Fruit fly (Drosophila melanogaster) whole organism, embryonic: ENCODE measurements around the gene CG1628.

Experiments
- Aef1 ChIP-seq: fragments of 200-800 bp; sonication (Bioruptor generic); IDR thresholded peaks from 3 replicates; pipeline ENCODE4 v1.3.6; 2022; ENCODE audit warnings: missing biosample characterization, missing genetic modification characterization
- CG1024 ChIP-seq: fragments of 200-800 bp; sonication (Bioruptor generic); IDR thresholded peaks from 2 replicates; pipeline ENCODE4 v1.3.6; 2022; ENCODE audit warnings: missing biosample characterization, missing genetic modification characterization
- CG10267 ChIP-seq: fragments of 200-800 bp; sonication (Bioruptor generic); optimal IDR thresholded peaks from 2 replicates; lab custom pipeline; 2018; ENCODE audit warnings: missing biosample characterization, mild to moderate bottlenecking, missing genetic modification characterization, moderate library complexity
- CG11456 ChIP-seq: fragments of 200-800 bp; sonication (Bioruptor generic); IDR thresholded peaks from 3 replicates; pipeline ENCODE4 v1.3.6; 2022; ENCODE audit warnings: missing biosample characterization, missing genetic modification characterization
- CG12769 ChIP-seq: fragments of 200-800 bp; sonication (Bioruptor generic); optimal IDR thresholded peaks from 2 replicates; lab custom pipeline; 2019; ENCODE audit warnings: missing biosample characterization, mild to moderate bottlenecking, missing genetic modification characterization, moderate library complexity
- CG13296 ChIP-seq: fragments of 200-800 bp; sonication (Bioruptor generic); optimal IDR thresholded peaks from 3 replicates; lab custom pipeline; 2018; ENCODE audit warnings: missing biosample characterization, mild to moderate bottlenecking, missing genetic modification characterization
- CG1529 ChIP-seq: fragments of 200-800 bp; sonication (Bioruptor generic); optimal IDR thresholded peaks from 3 replicates; lab custom pipeline; 2018; ENCODE audit warnings: missing biosample characterization, missing genetic modification characterization
- CG15696 ChIP-seq: fragments of 200-800 bp; sonication (Bioruptor generic); optimal IDR thresholded peaks from 2 replicates; lab custom pipeline; 2019; ENCODE audit warnings: missing biosample characterization, mild to moderate bottlenecking, missing genetic modification characterization, moderate library complexity
- CG1647 ChIP-seq: fragments of 200-800 bp; sonication (Bioruptor generic); optimal IDR thresholded peaks from 3 replicates; lab custom pipeline; 2016; ENCODE audit warnings: missing biosample characterization, missing genetic modification characterization
- CG1792 ChIP-seq: fragments of 200-800 bp; sonication (Bioruptor generic); optimal IDR thresholded peaks from 2 replicates; lab custom pipeline; 2016; ENCODE audit warnings: missing biosample characterization, missing genetic modification characterization
- CG2712 ChIP-seq: fragments of 200-800 bp; optimal IDR thresholded peaks from 3 replicates; lab custom pipeline; 2019; ENCODE audit warnings: missing biosample characterization, mild to moderate bottlenecking, missing genetic modification characterization, moderate library complexity
- CG31388 ChIP-seq: fragments of 200-800 bp; sonication (Bioruptor generic); optimal IDR thresholded peaks from 2 replicates; lab custom pipeline; 2016; ENCODE audit warnings: missing biosample characterization, missing genetic modification characterization
- CG32772 ChIP-seq: fragments of 200-800 bp; sonication (Bioruptor generic); IDR thresholded peaks from 2 replicates; pipeline ENCODE4 v1.3.6; 2022; ENCODE audit warnings: missing biosample characterization, missing genetic modification characterization
- CG4360 ChIP-seq: fragments of 200-800 bp; sonication (Bioruptor generic); IDR thresholded peaks from 2 replicates; pipeline ENCODE4 v1.3.6; 2022; ENCODE audit warnings: missing biosample characterization, missing genetic modification characterization
- CG43689 ChIP-seq: fragments of 200-800 bp; sonication (Bioruptor generic); IDR thresholded peaks from 2 replicates; pipeline ENCODE4 v1.3.6; 2022; ENCODE audit warnings: missing biosample characterization, missing genetic modification characterization
- CG4404 ChIP-seq: fragments of 200-800 bp; sonication (Bioruptor generic); IDR thresholded peaks from 2 replicates; pipeline ENCODE4 v1.3.6; 2022; ENCODE audit warnings: missing biosample characterization, missing genetic modification characterization
- CG4424 ChIP-seq: fragments of 200-800 bp; sonication (Bioruptor generic); optimal IDR thresholded peaks from 3 replicates; lab custom pipeline; 2016; ENCODE audit warnings: missing biosample characterization, missing genetic modification characterization
- CG7357 ChIP-seq: fragments of 200-800 bp; sonication (Bioruptor generic); IDR thresholded peaks from 3 replicates; pipeline ENCODE4 v1.3.6; 2022; ENCODE audit warnings: missing biosample characterization, missing genetic modification characterization
- CG8359 ChIP-seq: fragments of 200-800 bp; sonication (Bioruptor generic); optimal IDR thresholded peaks from 2 replicates; lab custom pipeline; 2017; ENCODE audit warnings: missing biosample characterization, mild to moderate bottlenecking, missing genetic modification characterization, borderline replicate concordance
- CG9932 ChIP-seq: fragments of 200-800 bp; sonication (Bioruptor generic); IDR thresholded peaks from 2 replicates; pipeline ENCODE4 v1.3.6; 2022; ENCODE audit warnings: missing biosample characterization, missing genetic modification characterization
- Dad ChIP-seq: fragments of 200-800 bp; sonication (Bioruptor generic); optimal IDR thresholded peaks from 3 replicates; lab custom pipeline; 2016; ENCODE audit warnings: missing biosample characterization, missing genetic modification characterization
- Dek ChIP-seq: fragments of 200-800 bp; sonication (Bioruptor generic); optimal IDR thresholded peaks from 3 replicates; lab custom pipeline; 2019; ENCODE audit warnings: missing biosample characterization, mild to moderate bottlenecking, missing genetic modification characterization, moderate library complexity
- Doc2 ChIP-seq: fragments of 200-800 bp; sonication (Bioruptor generic); IDR thresholded peaks from 2 replicates; pipeline ENCODE4 v1.3.6; 2022; ENCODE audit warnings: missing biosample characterization, missing genetic modification characterization
- Drgx ChIP-seq: fragments of 200-800 bp; sonication (Bioruptor generic); IDR thresholded peaks from 2 replicates; pipeline ENCODE4 v1.3.6; 2022; ENCODE audit warnings: missing biosample characterization, missing genetic modification characterization
- E2f1 ChIP-seq: fragments of 200-800 bp; sonication (Bioruptor generic); IDR thresholded peaks from 2 replicates; pipeline ENCODE4 v1.3.6; 2022; ENCODE audit warnings: missing biosample characterization, missing genetic modification characterization
- E2f2 ChIP-seq: fragments of 200-800 bp; sonication (Bioruptor generic); IDR thresholded peaks from 2 replicates; pipeline ENCODE4 v1.3.6; 2022; ENCODE audit warnings: missing biosample characterization, missing genetic modification characterization
- Lim3 ChIP-seq: fragments of 200-800 bp; sonication (Bioruptor generic); IDR thresholded peaks from 2 replicates; pipeline ENCODE4 v1.3.6; 2022; ENCODE audit warnings: missing biosample characterization, missing genetic modification characterization
- MBD-R2 ChIP-seq: fragments of 200-800 bp; sonication (Bioruptor generic); IDR thresholded peaks from 2 replicates; pipeline ENCODE4 v1.3.6; 2022; ENCODE audit warnings: missing biosample characterization, missing genetic modification characterization
- MTF-1 ChIP-seq: fragments of 200-800 bp; sonication (Bioruptor generic); optimal IDR thresholded peaks from 2 replicates; lab custom pipeline; 2018; ENCODE audit warnings: missing biosample characterization, mild to moderate bottlenecking, missing genetic modification characterization, borderline replicate concordance
- Pdp1 ChIP-seq, 2 experiments: fragments of 200-800 bp; sonication (Bioruptor generic); optimal IDR thresholded peaks; 3 replicates each; lab custom pipeline; 2016; ENCODE audit warnings: missing biosample characterization in 2 of 2, missing genetic modification characterization in 2 of 2, mild to moderate bottlenecking in 1 of 2, moderate library complexity in 1 of 2
- Ptx1 ChIP-seq: fragments of 200-800 bp; sonication (Bioruptor generic); IDR thresholded peaks from 2 replicates; pipeline ENCODE4 v1.3.6; 2022; ENCODE audit warnings: missing biosample characterization, missing genetic modification characterization
- Xbp1 ChIP-seq: fragments of 200-800 bp; sonication (Bioruptor generic); optimal IDR thresholded peaks from 3 replicates; lab custom pipeline; 2016; ENCODE audit warnings: missing biosample characterization, mild to moderate bottlenecking, missing genetic modification characterization
- croc ChIP-seq: fragments of 200-800 bp; sonication (Bioruptor generic); conservative IDR thresholded peaks from 3 replicates; pipeline ENCODE4 v1.3.6; 2022; ENCODE audit warnings: missing biosample characterization, missing genetic modification characterization
- gcm2 ChIP-seq: fragments of 200-800 bp; sonication (Bioruptor generic); optimal IDR thresholded peaks from 2 replicates; lab custom pipeline; 2016; ENCODE audit warnings: missing biosample characterization, missing genetic modification characterization
- gem ChIP-seq: fragments of 200-800 bp; sonication (Bioruptor generic); optimal IDR thresholded peaks from 2 replicates; lab custom pipeline; 2019; ENCODE audit warnings: missing biosample characterization, mild to moderate bottlenecking, missing genetic modification characterization, moderate library complexity
- nom ChIP-seq: fragments of 200-800 bp; sonication (Bioruptor generic); optimal IDR thresholded peaks from 2 replicates; lab custom pipeline; 2017; ENCODE audit warnings: missing biosample characterization, missing genetic modification characterization, mild to moderate bottlenecking, moderate library complexity, missing genetic modification reagents
- otp ChIP-seq: fragments of 200-800 bp; sonication (Bioruptor generic); IDR thresholded peaks from 3 replicates; pipeline ENCODE4, ENCODE4 v1.3.6; 2022; ENCODE audit warnings: missing biosample characterization, missing genetic modification characterization
- phol ChIP-seq: fragments of 200-800 bp; sonication (Bioruptor generic); optimal IDR thresholded peaks from 3 replicates; lab custom pipeline; 2018; ENCODE audit warnings: missing biosample characterization, mild to moderate bottlenecking, missing genetic modification characterization, moderate library complexity
- ranshi ChIP-seq: fragments of 200-800 bp; sonication (Bioruptor generic); IDR thresholded peaks from 2 replicates; pipeline ENCODE4 v1.3.6; 2022; ENCODE audit warnings: missing biosample characterization, missing genetic modification characterization
- tgo ChIP-seq: fragments of 200-800 bp; sonication (Bioruptor generic); IDR thresholded peaks from 3 replicates; pipeline ENCODE4 v1.3.6; 2022; ENCODE audit warnings: missing biosample characterization, missing genetic modification characterization
- ttk ChIP-seq: fragments of 200-800 bp; sonication (Bioruptor generic); IDR thresholded peaks from 2 replicates; pipeline ENCODE4 v2.1.2; 2022; ENCODE audit warnings: missing biosample characterization, missing genetic modification characterization
- usp ChIP-seq: fragments of >200 bp; optimal IDR thresholded peaks from 2 replicates; lab custom pipeline; 2017; ENCODE audit warnings: missing biosample characterization, missing genetic modification characterization
- vnd ChIP-seq: fragments of 200-800 bp; sonication (Bioruptor generic); IDR thresholded peaks from 3 replicates; pipeline ENCODE4 v1.3.6; 2022; ENCODE audit warnings: missing biosample characterization, missing genetic modification characterization; ENCODE audit not compliant: partially characterized antibody

The CG1628 gene

dm6 chrX:10581476-10581875 lies 21.0 kb downstream of the CG1628 start (continued):
- peak; percentile 66 for TF ChIP-seq CG32772
- TF ChIP-seq MBD-R2 (GFP tag; lab: Robert Waterston, UW): no peak
- peak; percentile 15 for TF ChIP-seq gem (tag; lab: Kevin White, UChicago)
- 0 out of 2 replicates have a peak, but pooled peaks have one; percentile 24 for TF ChIP-seq Ptx1 (GFP tag; lab: Robert Waterston, UW)

dm6 chrX:10580459-10581103 lies 21.9 kb downstream of the CG1628 start:
- TF ChIP-seq ranshi (no peak), CG12769 (peak; percentile 18), phol (tag; lab: Kevin White, UChicago) (no peak), croc (GFP tag; lab: Robert Waterston, UW) (no peak), Pdp1 (GFP tag; optimal IDR thresholded peaks at IDR 0.05; lab: Kevin White, UChicago) (peak in 1 of 2 experiments; percentile 5), CG1792 (GFP tag; lab: Kevin White, UChicago) (no peak), nom (peak; percentile 10), CG1647 (GFP tag; lab: Kevin White, UChicago) (no peak)

dm6 chrX:10579569-10579968 lies 22.9 kb downstream of the CG1628 start:
- TF ChIP-seq CG8359 (GFP tag; lab: Kevin White, UChicago) (no peak), ranshi (no peak), CG10267 (tag; lab: Kevin White, UChicago) (no peak)
- TF ChIP-seq, all 482 proteins: peak for 0

- TF ChIP-seq Drgx: peak; percentile 69
- TF ChIP-seq vnd: no peak
- TF ChIP-seq, all 482 proteins: peak for 1
Observed at dm6 chrX:10577773-10578172, 24.7 kb downstream of the CG1628 start.

- TF ChIP-seq E2f1 (no peak), CG7357 (GFP tag; lab: Robert Waterston, UW) (no peak), CG43689 (GFP tag; lab: Robert Waterston, UW) (no peak), CG31388 (no peak), MTF-1 (GFP tag; lab: Kevin White, UChicago) (no peak), otp (GFP tag; lab: Robert Waterston, UW) (no peak), CG13296 (no peak), E2f2 (no peak), Xbp1 (GFP tag; lab: Kevin White, UChicago) (no peak), Lim3 (no peak), CG4404 (GFP tag; lab: Robert Waterston, UW) (no peak)
Observed at dm6 chrX:10576993-10577392, 25.5 kb downstream of the CG1628 start.

- TF ChIP-seq CG4424 (GFP tag; lab: Kevin White, UChicago) (no peak), CG1024 (GFP tag; lab: Robert Waterston, UW) (no peak; the same call in 1 of the 2 replicates), CG9932 (peak; percentile 55; the same call in 1 of the 2 replicates), gcm2 (no peak), CG15696 (tag; lab: Kevin White, UChicago) (no peak), CG4360 (GFP tag; lab: Robert Waterston, UW) (no peak), usp (GFP tag; lab: Kevin White, UChicago) (no peak), vnd (0 out of 3 replicates have a peak, but pooled peaks have one; percentile 25), CG11456 (GFP tag; lab: Robert Waterston, UW) (peak; percentile 57; the same call in 2 of the 3 replicates), tgo (GFP tag; lab: Robert Waterston, UW) (peak; percentile 65), CG1529 (GFP tag; lab: Kevin White, UChicago) (peak; percentile 26), Aef1 (GFP tag; lab: Robert Waterston, UW) (peak; percentile 36; the same call in 1 of the 3 replicates), CG2712 (peak; percentile 49), Doc2 (GFP tag; lab: Robert Waterston, UW) (no peak), ttk (GFP tag; lab: Robert Waterston, UW) (peak; percentile 42; the same call in 1 of the 2 replicates), Dek (tag; lab: Kevin White, UChicago) (peak; percentile 25), Dad (GFP tag; lab: Kevin White, UChicago) (no peak)
Observed at dm6 chrX:10573554-10573953, 29.0 kb downstream of the CG1628 start.
